Worm (Caenorhabditis elegans) whole organism, L3 larva: Measurements from ENCODE around the gene Y70C5A.3.

Experiments
- ama-1 ChIP-seq: fragments of 150-350 bp; optimal IDR thresholded peaks from 2 replicates; lab custom pipeline; 2018
- ceh-82 ChIP-seq: fragments of 150-350 bp; optimal IDR thresholded peaks from 2 replicates; lab custom pipeline; 2014; ENCODE audit warnings: missing biosample characterization, missing genetic modification characterization
- elt-2 ChIP-seq: sonication (generic microtip); optimal IDR thresholded peaks from 2 replicates; lab custom pipeline; 2016; ENCODE audit warnings: missing genetic modification reagents, mild to moderate bottlenecking, missing genetic modification characterization, missing compliant biosample characterization
- jun-1 ChIP-seq: fragments of 150-350 bp; optimal IDR thresholded peaks from 2 replicates; lab custom pipeline; 2014; ENCODE audit warnings: missing biosample characterization, missing genetic modification reagents, missing genetic modification characterization
- nhr-28 ChIP-seq: fragments of 150-350 bp; optimal IDR thresholded peaks from 2 replicates; lab custom pipeline; 2014; ENCODE audit warnings: missing biosample characterization, missing genetic modification characterization
- nhr-76 ChIP-seq: fragments of 150-350 bp; sonication (generic microtip); optimal IDR thresholded peaks from 5 replicates; lab custom pipeline; 2014; ENCODE audit warnings: missing biosample characterization, missing genetic modification characterization
- snpc-4 ChIP-seq: fragments of 150-350 bp; optimal IDR thresholded peaks from 2 replicates; lab custom pipeline; 2014; ENCODE audit warnings: missing biosample characterization, missing genetic modification characterization

DNA sequence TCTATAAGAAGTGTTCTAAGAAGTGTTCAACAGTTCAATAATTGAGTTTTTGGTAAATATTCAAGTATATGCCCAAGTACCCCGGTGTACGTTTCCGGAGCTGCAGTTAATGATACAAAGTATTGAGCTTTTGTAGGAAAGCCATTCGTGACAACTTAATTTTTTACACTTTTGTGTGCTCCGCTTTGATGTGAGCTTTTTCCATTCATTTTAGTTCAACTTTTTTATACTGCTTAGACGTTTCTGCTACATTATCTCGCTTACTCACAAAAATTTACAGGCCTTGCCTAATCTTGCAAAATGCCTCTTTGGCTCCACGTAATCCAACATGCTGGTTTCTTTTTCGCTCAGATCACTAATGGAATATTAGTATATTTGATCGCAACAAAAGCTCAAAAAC lies 44.8 kb downstream of the Y70C5A.3 start, which contains the start of gene str-151:
- TF ChIP-seq nhr-28 (tag; lab: Kevin White, UChicago) (no peak), nhr-76 (no peak), snpc-4 (tag; lab: Kevin White, UChicago) (no peak), jun-1 (tag; lab: Kevin White, UChicago) (no peak), ama-1 (lab: Kevin White, UChicago) (no peak), ceh-82 (no peak), elt-2 (no peak)
